Worm (Caenorhabditis elegans) whole organism, L1 larva: ENCODE data around the gene F42G4.7.

Experiments
- C16A3.4 ChIP-seq: fragments of 150-350 bp; optimal IDR thresholded peaks from 2 replicates; lab custom pipeline; 2014; ENCODE audit warnings: missing biosample characterization, missing genetic modification characterization
- F16B12.6 ChIP-seq: fragments of 150-350 bp; optimal IDR thresholded peaks from 2 replicates; lab custom pipeline; 2014; ENCODE audit warnings: missing biosample characterization, missing genetic modification characterization
- aha-1 ChIP-seq: fragments of 150-350 bp; optimal IDR thresholded peaks from 2 replicates; lab custom pipeline; 2014; ENCODE audit warnings: missing biosample characterization, missing genetic modification characterization
- aly-2 ChIP-seq: fragments of 150-350 bp; optimal IDR thresholded peaks from 2 replicates; lab custom pipeline; 2014; ENCODE audit warnings: missing biosample characterization, missing genetic modification characterization
- ama-1 ChIP-seq: fragments of 150-350 bp; optimal IDR thresholded peaks from 2 replicates; lab custom pipeline; 2014
- blmp-1 ChIP-seq: fragments of 150-350 bp; optimal IDR thresholded peaks from 2 replicates; lab custom pipeline; 2014; ENCODE audit warnings: missing biosample characterization, missing genetic modification characterization
- ceh-8 ChIP-seq: fragments of 200-800 bp; sonication (Bioruptor generic); optimal IDR thresholded peaks from 2 replicates; lab custom pipeline; 2018; ENCODE audit warnings: mild to moderate bottlenecking, missing genetic modification characterization, moderate library complexity, missing compliant biosample characterization
- ceh-90 ChIP-seq: sonication (generic microtip); optimal IDR thresholded peaks from 2 replicates; lab custom pipeline; 2016; ENCODE audit warnings: missing genetic modification characterization, missing compliant biosample characterization
- ces-1 ChIP-seq: fragments of 150-350 bp; optimal IDR thresholded peaks from 2 replicates; lab custom pipeline; 2014; ENCODE audit warnings: missing biosample characterization, missing genetic modification reagents, missing genetic modification characterization
- dpl-1 ChIP-seq, 3 experiments: fragments of 150-350 bp in 2 of 3; sonication (generic microtip) in 1 of 3; optimal IDR thresholded peaks; 2 replicates each; lab custom pipeline; 2014 to 2017; ENCODE audit warnings: missing biosample characterization in 3 of 3, missing genetic modification characterization in 3 of 3, missing genetic modification reagents in 3 of 3
- efl-1 ChIP-seq, 4 experiments: fragments of 150-350 bp; optimal IDR thresholded peaks in 3 of 4; peaks in 1 of 4; 1 replicate in 1 of 4; 2 replicates in 3 of 4; lab custom pipeline; 2014; ENCODE audit warnings: missing biosample characterization in 2 of 4, missing genetic modification characterization in 2 of 4, missing genetic modification reagents in 2 of 4
- egl-13 ChIP-seq: sonication (generic microtip); optimal IDR thresholded peaks from 2 replicates; lab custom pipeline; 2016; ENCODE audit warnings: missing genotype, missing genetic modification reagents, missing genetic modification characterization, missing compliant biosample characterization
- elt-3 ChIP-seq, 6 experiments: fragments of 150-350 bp in 1 of 6; sonication (generic microtip); optimal IDR thresholded peaks; 2 replicates each; lab custom pipeline; 2017 to 2018; ENCODE audit warnings: missing biosample characterization in 6 of 6, missing genetic modification characterization in 6 of 6, inconsistent platforms in 1 of 6
- fkh-10 ChIP-seq: sonication (generic microtip); optimal IDR thresholded peaks from 2 replicates; lab custom pipeline; 2017; ENCODE audit warnings: missing biosample characterization, missing genetic modification reagents, missing genetic modification characterization
- fkh-4 ChIP-seq: sonication (generic microtip); optimal IDR thresholded peaks from 2 replicates; lab custom pipeline; 2016; ENCODE audit warnings: missing compliant biosample characterization, missing genetic modification characterization, borderline replicate concordance
- fkh-8 ChIP-seq: sonication (generic microtip); optimal IDR thresholded peaks from 2 replicates; lab custom pipeline; 2016; ENCODE audit warnings: mild to moderate bottlenecking, missing genetic modification characterization, missing compliant biosample characterization
- hlh-17 ChIP-seq: fragments of 200-800 bp; sonication (Bioruptor generic); optimal IDR thresholded peaks from 2 replicates; lab custom pipeline; 2018; ENCODE audit warnings: missing genetic modification characterization, mild to moderate bottlenecking, missing compliant biosample characterization, moderate library complexity, borderline replicate concordance
- hlh-4 ChIP-seq: sonication (generic microtip); optimal IDR thresholded peaks from 2 replicates; lab custom pipeline; 2016; ENCODE audit warnings: mild to moderate bottlenecking, missing genetic modification characterization, missing compliant biosample characterization
- hpl-2 ChIP-seq: fragments of 150-350 bp; optimal IDR thresholded peaks from 2 replicates; lab custom pipeline; 2014; ENCODE audit warnings: missing biosample characterization, missing genetic modification reagents, missing genetic modification characterization
- irx-1 ChIP-seq: sonication (generic microtip); optimal IDR thresholded peaks from 2 replicates; lab custom pipeline; 2016; ENCODE audit warnings: missing genetic modification characterization, missing compliant biosample characterization
- isw-1 ChIP-seq: fragments of 200-800 bp; sonication (Bioruptor generic); IDR thresholded peaks from 2 replicates; pipeline ENCODE4 v1.3.6; 2022; ENCODE audit warnings: missing genetic modification characterization, missing compliant biosample characterization
- lin-13 ChIP-seq: fragments of 150-350 bp; optimal IDR thresholded peaks from 2 replicates; lab custom pipeline; 2014; ENCODE audit warnings: missing biosample characterization, missing genetic modification reagents, missing genetic modification characterization
- lin-15B ChIP-seq: fragments of 150-350 bp; sonication (generic microtip); optimal IDR thresholded peaks from 3 replicates; lab custom pipeline; 2014; ENCODE audit warnings: missing biosample characterization, missing genetic modification characterization
- lin-35 ChIP-seq, 2 experiments: fragments of 150-350 bp; optimal IDR thresholded peaks; 2 replicates each; lab custom pipeline; 2014; ENCODE audit warnings: missing biosample characterization in 2 of 2, missing genetic modification characterization in 2 of 2, missing genetic modification reagents in 2 of 2
- lsy-2 ChIP-seq, 2 experiments: fragments of 150-350 bp; optimal IDR thresholded peaks; 2 replicates each; lab custom pipeline; 2014; ENCODE audit warnings: missing biosample characterization in 2 of 2, missing genetic modification characterization in 2 of 2
- mdl-1 ChIP-seq, 2 experiments: fragments of 150-350 bp; optimal IDR thresholded peaks; 2 replicates each; lab custom pipeline; 2014 to 2017; ENCODE audit warnings: missing biosample characterization in 2 of 2, missing genetic modification characterization in 2 of 2, inconsistent platforms in 1 of 2
- nhr-12 ChIP-seq: sonication (generic microtip); optimal IDR thresholded peaks from 2 replicates; lab custom pipeline; 2017; ENCODE audit warnings: missing biosample characterization, missing genetic modification characterization
- nhr-20 ChIP-seq: sonication (generic microtip); optimal IDR thresholded peaks from 2 replicates; lab custom pipeline; 2016; ENCODE audit warnings: mild to moderate bottlenecking, missing genetic modification characterization, missing compliant biosample characterization
- nhr-237 ChIP-seq: fragments of 150-350 bp; optimal IDR thresholded peaks from 2 replicates; lab custom pipeline; 2014; ENCODE audit warnings: missing biosample characterization, missing genetic modification characterization
- nhr-28 ChIP-seq: fragments of 150-350 bp; optimal IDR thresholded peaks from 2 replicates; lab custom pipeline; 2014; ENCODE audit warnings: missing biosample characterization, missing genetic modification characterization
- nhr-47 ChIP-seq: sonication (generic microtip); optimal IDR thresholded peaks from 2 replicates; lab custom pipeline; 2016; ENCODE audit warnings: mild to moderate bottlenecking, missing genetic modification characterization, moderate library complexity, missing compliant biosample characterization
- nhr-85 ChIP-seq: sonication (generic microtip); peaks from one replicate; lab custom pipeline; 2016; ENCODE audit warnings: missing genetic modification characterization, inconsistent platforms, missing compliant biosample characterization
- nhr-90 ChIP-seq: sonication (generic microtip); optimal IDR thresholded peaks from 2 replicates; lab custom pipeline; 2016; ENCODE audit warnings: mild to moderate bottlenecking, missing genetic modification characterization, missing compliant biosample characterization; ENCODE audit not compliant: poor library complexity
- pag-3 ChIP-seq: sonication (generic microtip); optimal IDR thresholded peaks from 2 replicates; lab custom pipeline; 2017; ENCODE audit warnings: missing genetic modification characterization, mild to moderate bottlenecking, missing compliant biosample characterization, antibody characterized with exemption, borderline replicate concordance; ENCODE audit not compliant: insufficient read depth
- pax-3 ChIP-seq: fragments of 200-800 bp; sonication (Bioruptor generic); optimal IDR thresholded peaks from 2 replicates; lab custom pipeline; 2018; ENCODE audit warnings: mild to moderate bottlenecking, missing genetic modification characterization, moderate library complexity, missing compliant biosample characterization
- skn-1 ChIP-seq: fragments of 150-350 bp; optimal IDR thresholded peaks from 2 replicates; lab custom pipeline; 2014; ENCODE audit warnings: missing biosample characterization, missing genetic modification characterization
- sptf-1 ChIP-seq: fragments of 150-350 bp; optimal IDR thresholded peaks from 2 replicates; lab custom pipeline; 2014; ENCODE audit warnings: missing biosample characterization, missing genetic modification characterization
- unc-30 ChIP-seq: sonication (generic microtip); optimal IDR thresholded peaks from 2 replicates; lab custom pipeline; 2017; ENCODE audit warnings: missing biosample characterization, missing genetic modification characterization
- unc-62 ChIP-seq: fragments of 150-350 bp; optimal IDR thresholded peaks from 2 replicates; lab custom pipeline; 2014; ENCODE audit warnings: missing biosample characterization, missing genetic modification reagents, missing genetic modification characterization
- unc-98 ChIP-seq: fragments of 200-800 bp; sonication (Bioruptor generic); IDR thresholded peaks from 2 replicates; pipeline ENCODE4 v1.3.6; 2022; ENCODE audit warnings: missing genetic modification characterization, missing compliant biosample characterization
- vab-15 ChIP-seq: sonication (generic microtip); optimal IDR thresholded peaks from 2 replicates; lab custom pipeline; 2017; ENCODE audit warnings: missing genotype, mild to moderate bottlenecking, missing genetic modification characterization, missing compliant biosample characterization
- zag-1 ChIP-seq: fragments of 150-350 bp; optimal IDR thresholded peaks from 2 replicates; lab custom pipeline; 2014; ENCODE audit warnings: missing biosample characterization, missing genetic modification characterization
- zip-4 ChIP-seq: fragments of 200-800 bp; sonication (Bioruptor generic); optimal IDR thresholded peaks from 2 replicates; lab custom pipeline; 2018; ENCODE audit warnings: mild to moderate bottlenecking, missing genetic modification characterization, moderate library complexity, missing compliant biosample characterization
- ztf-11 ChIP-seq, 2 experiments: sonication (generic microtip); optimal IDR thresholded peaks; 2 replicates each; lab custom pipeline; 2016 to 2017; ENCODE audit warnings: missing genetic modification characterization in 2 of 2, missing biosample characterization in 1 of 2, missing compliant biosample characterization in 1 of 2

F42G4.7 gene

DNA sequence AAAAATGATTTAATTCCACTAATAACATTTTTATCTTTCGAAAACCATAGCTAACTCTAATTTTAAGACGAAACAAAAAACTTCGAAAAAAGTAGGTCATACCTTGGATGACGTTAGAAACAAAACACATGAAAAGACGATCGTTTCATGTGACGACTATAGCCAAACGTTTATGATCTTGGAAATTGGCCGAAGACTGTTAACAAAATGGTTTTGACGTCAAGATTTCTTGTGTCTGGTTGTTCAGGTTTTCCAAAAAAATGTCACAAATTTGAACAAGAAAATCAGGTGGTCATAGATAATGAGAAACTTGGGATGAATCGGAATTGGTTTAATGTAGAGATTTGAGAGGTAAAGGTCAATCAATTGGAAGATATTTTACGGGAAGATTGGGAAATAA lies 43.8 kb downstream of the F42G4.7 start:
- TF ChIP-seq C16A3.4 (tag; lab: Kevin White, UChicago) = no peak
- TF ChIP-seq mdl-1 (tag; optimal IDR thresholded peaks at IDR 0.05; lab: Kevin White, UChicago) = peak in 1 of 2 experiments; percentile 3
- TF ChIP-seq sptf-1 (tag; lab: Kevin White, UChicago) = no peak
- peak in 1 of 6 experiments; percentile 48 for TF ChIP-seq elt-3 (tag; optimal IDR thresholded peaks at IDR 0.05; lab: Kevin White, UChicago)
- no peak for TF ChIP-seq efl-1 (optimal IDR thresholded peaks at IDR 0.05; lab: Kevin White, UChicago)
- peak in 1 of 2 experiments; percentile 94 for TF ChIP-seq efl-1 (GFP tag; optimal IDR thresholded peaks at IDR 0.05 in 1 of 2; lab: Kevin White, UChicago)
- TF ChIP-seq lsy-2 (tag; optimal IDR thresholded peaks at IDR 0.05; lab: Kevin White, UChicago) = no peak
- peak; percentile 66 for TF ChIP-seq nhr-85 (tag; lab: Kevin White, UChicago)
- TF ChIP-seq nhr-20 (tag; lab: Kevin White, UChicago) = peak; percentile 27
- no peak for TF ChIP-seq hpl-2 (GFP tag; lab: Kevin White, UChicago)
- TF ChIP-seq blmp-1 (tag; lab: Kevin White, UChicago) = peak; percentile 52
- no peak for TF ChIP-seq isw-1 (GFP tag; lab: Robert Waterston, UW)

- no peak for TF ChIP-seq hlh-17
- no peak for TF ChIP-seq nhr-90 (tag; lab: Kevin White, UChicago)
- TF ChIP-seq nhr-85 (tag; lab: Kevin White, UChicago) = peak; percentile 26
- no peak for TF ChIP-seq nhr-12 (tag; lab: Kevin White, UChicago)
- no peak for TF ChIP-seq vab-15
These were observed 46.3 kb downstream of the F42G4.7 start, which contains the start of gene Y38F1A.8 for ce11 chrII:13000753-13001152. Y38F1A.8 (minus strand) TSS chrII:13000853.

- TF ChIP-seq irx-1 (tag; lab: Kevin White, UChicago) (no peak), C16A3.4 (tag; lab: Kevin White, UChicago) (no peak), nhr-47 (tag; lab: Kevin White, UChicago) (no peak), unc-62 (GFP tag; lab: Kevin White, UChicago) (no peak), ces-1 (no peak), nhr-28 (tag; lab: Kevin White, UChicago) (no peak), ceh-90 (no peak), unc-30 (tag; lab: Kevin White, UChicago) (no peak), lin-15B (tag; lab: Kevin White, UChicago) (no peak), fkh-4 (tag; lab: Kevin White, UChicago) (no peak), aha-1 (no peak), ama-1 (lab: Kevin White, UChicago) (no peak), mdl-1 (tag; optimal IDR thresholded peaks at IDR 0.05; lab: Kevin White, UChicago) (no peak)
These were observed 49.7 kb downstream of the F42G4.7 start, which contains the start of gene Y38F1A.7 for ce11 chrII:12997413-12997812. Y38F1A.7 (minus strand) TSS chrII:12997804.

- TF ChIP-seq ceh-8 (GFP tag; lab: Kevin White, UChicago) (no peak), elt-3 (tag; optimal IDR thresholded peaks at IDR 0.05; lab: Kevin White, UChicago) (peak in 2 of 6 experiments; percentile 50 to 71), zag-1 (no peak), nhr-47 (tag; lab: Kevin White, UChicago) (peak; percentile 52), zip-4 (GFP tag; lab: Kevin White, UChicago) (no peak), pag-3 (no peak), ceh-90 (no peak), ztf-11 (tag; optimal IDR thresholded peaks at IDR 0.05; lab: Kevin White, UChicago) (no peak), lin-15B (tag; lab: Kevin White, UChicago) (no peak), pax-3 (no peak), nhr-28 (tag; lab: Kevin White, UChicago) (no peak), hlh-17 (no peak), dpl-1 (GFP tag; optimal IDR thresholded peaks at IDR 0.05; lab: Kevin White, UChicago) (peak in 2 of 3 experiments; percentile 4 to 14), irx-1 (tag; lab: Kevin White, UChicago) (no peak), unc-98 (no peak), efl-1 (optimal IDR thresholded peaks at IDR 0.05; lab: Kevin White, UChicago) (peak; percentile 34), efl-1 (GFP tag; optimal IDR thresholded peaks at IDR 0.05 in 1 of 2; lab: Kevin White, UChicago) (no peak), aha-1 (no peak), egl-13 (tag; lab: Kevin White, UChicago) (no peak), lin-35 (GFP tag; optimal IDR thresholded peaks at IDR 0.05; lab: Kevin White, UChicago) (peak in 1 of 2 experiments; percentile 67), lin-13 (GFP tag; lab: Kevin White, UChicago) (no peak), aly-2 (tag; lab: Kevin White, UChicago) (no peak), ces-1 (no peak), isw-1 (GFP tag; lab: Robert Waterston, UW) (no peak), fkh-4 (tag; lab: Kevin White, UChicago) (no peak), fkh-10 (GFP tag; lab: Kevin White, UChicago) (no peak), F16B12.6 (tag; lab: Kevin White, UChicago) (no peak), hlh-4 (no peak), fkh-8 (tag; lab: Kevin White, UChicago) (no peak), skn-1 (tag; lab: Kevin White, UChicago) (no peak), nhr-237 (no peak)
These were observed 50.8 kb downstream of the F42G4.7 start, which contains the start of gene hphd-1 for ce11 chrII:12996249-12996648. hphd-1 (minus strand) TSS chrII:12996571.
